Worm (Caenorhabditis elegans) whole organism, L3 larva: Measurements from ENCODE around the gene nhr-193.

ENCODE experiments used
- ama-1 ChIP-seq: fragments of 150-350 bp; optimal IDR thresholded peaks from 2 replicates; lab custom pipeline; 2018
- ceh-28 ChIP-seq: fragments of 150-350 bp; optimal IDR thresholded peaks from 2 replicates; lab custom pipeline; 2014; ENCODE audit warnings: missing biosample characterization, missing genetic modification reagents, missing genetic modification characterization
- elt-1 ChIP-seq: fragments of 150-350 bp; optimal IDR thresholded peaks from 2 replicates; lab custom pipeline; 2014; ENCODE audit warnings: missing biosample characterization, missing genetic modification characterization
- fkh-10 ChIP-seq: sonication (generic microtip); optimal IDR thresholded peaks from 2 replicates; lab custom pipeline; 2017; ENCODE audit warnings: missing biosample characterization, missing genetic modification reagents, missing genetic modification characterization
- fkh-2 ChIP-seq: fragments of 150-350 bp; optimal IDR thresholded peaks from 2 replicates; lab custom pipeline; 2014; ENCODE audit warnings: missing biosample characterization, missing genetic modification reagents, missing genetic modification characterization
- jun-1 ChIP-seq: fragments of 150-350 bp; optimal IDR thresholded peaks from 2 replicates; lab custom pipeline; 2014; ENCODE audit warnings: missing biosample characterization, missing genetic modification reagents, missing genetic modification characterization
- mdl-1 ChIP-seq: fragments of 150-350 bp; optimal IDR thresholded peaks from 2 replicates; lab custom pipeline; 2014; ENCODE audit warnings: missing biosample characterization, missing genetic modification characterization
- nhr-23 ChIP-seq: fragments of 150-350 bp; optimal IDR thresholded peaks from 2 replicates; lab custom pipeline; 2014; ENCODE audit warnings: missing biosample characterization, missing genetic modification reagents, missing genetic modification characterization
- nhr-28 ChIP-seq: fragments of 150-350 bp; optimal IDR thresholded peaks from 2 replicates; lab custom pipeline; 2014; ENCODE audit warnings: missing biosample characterization, missing genetic modification characterization
- nhr-76 ChIP-seq: fragments of 150-350 bp; sonication (generic microtip); optimal IDR thresholded peaks from 5 replicates; lab custom pipeline; 2014; ENCODE audit warnings: missing biosample characterization, missing genetic modification characterization
- snpc-4 ChIP-seq: fragments of 150-350 bp; optimal IDR thresholded peaks from 2 replicates; lab custom pipeline; 2014; ENCODE audit warnings: missing biosample characterization, missing genetic modification characterization
- zag-1 ChIP-seq: fragments of 150-350 bp; optimal IDR thresholded peaks from 2 replicates; lab custom pipeline; 2014; ENCODE audit warnings: missing biosample characterization, missing genetic modification characterization
- ztf-11 ChIP-seq: fragments of 150-350 bp; optimal IDR thresholded peaks from 2 replicates; lab custom pipeline; 2014; ENCODE audit warnings: missing biosample characterization, missing genetic modification characterization

DNA sequence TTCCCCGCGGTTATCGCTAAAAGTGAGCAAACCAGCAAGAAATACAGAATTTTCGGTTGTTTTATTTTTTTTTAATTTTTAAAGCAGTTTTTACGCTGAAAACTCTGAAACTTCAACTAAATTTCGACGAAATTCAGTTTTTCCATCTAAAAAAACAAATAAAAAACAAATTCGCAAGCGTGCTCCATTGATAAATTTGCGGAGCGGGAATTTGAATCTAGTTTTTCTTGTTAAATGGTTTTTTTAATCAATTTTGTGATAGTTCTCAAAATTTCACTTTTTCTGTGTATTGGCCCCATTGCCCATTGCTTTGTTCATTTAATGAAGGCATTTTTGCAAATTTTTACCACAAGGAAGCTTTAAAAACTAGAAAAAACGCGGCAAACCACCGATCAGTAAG, 14.7 kb downstream of the nhr-193 start:
- TF ChIP-seq ceh-28 (tag; lab: Kevin White, UChicago): no peak
- no peak for TF ChIP-seq ztf-11
- no peak for TF ChIP-seq elt-1 (tag; lab: Kevin White, UChicago)
- TF ChIP-seq nhr-23: no peak
- no peak for TF ChIP-seq snpc-4 (tag; lab: Kevin White, UChicago)
- no peak for TF ChIP-seq zag-1 (tag; lab: Kevin White, UChicago)
- no peak for TF ChIP-seq nhr-76 (tag; lab: Kevin White, UChicago)
- TF ChIP-seq mdl-1 (tag; lab: Kevin White, UChicago): no peak
- no peak for TF ChIP-seq fkh-2 (tag; lab: Kevin White, UChicago)
- no peak for TF ChIP-seq nhr-28 (tag; lab: Kevin White, UChicago)
- TF ChIP-seq jun-1 (tag; lab: Kevin White, UChicago): no peak
- TF ChIP-seq ama-1 (lab: Kevin White, UChicago): no peak
- no peak for TF ChIP-seq fkh-10 (GFP tag; lab: Kevin White, UChicago)
